Fruit fly (Drosophila melanogaster) whole organism, embryonic: Measurements from ENCODE around the gene PCNA2.

Source experiments
- Atf3 ChIP-seq: fragments of 200-800 bp; sonication (Bioruptor generic); optimal IDR thresholded peaks from 3 replicates; lab custom pipeline; 2016; ENCODE audit warnings: missing biosample characterization, missing genetic modification characterization
- CG11085 ChIP-seq: fragments of 200-800 bp; sonication (Bioruptor generic); IDR thresholded peaks from 2 replicates; pipeline ENCODE4 v1.3.6; 2022; ENCODE audit warnings: missing biosample characterization, missing genetic modification characterization
- CG15073 ChIP-seq: fragments of 200-800 bp; sonication (Bioruptor generic); optimal IDR thresholded peaks from 2 replicates; lab custom pipeline; 2016; ENCODE audit warnings: missing biosample characterization, missing genetic modification characterization
- CG16779 ChIP-seq: fragments of 200-800 bp; sonication (Bioruptor generic); IDR thresholded peaks from 2 replicates; pipeline ENCODE4 v1.3.6; 2022; ENCODE audit warnings: missing biosample characterization, missing genetic modification characterization
- CG1792 ChIP-seq: fragments of 200-800 bp; sonication (Bioruptor generic); optimal IDR thresholded peaks from 2 replicates; lab custom pipeline; 2016; ENCODE audit warnings: missing biosample characterization, missing genetic modification characterization
- CG18011 ChIP-seq: fragments of 200-800 bp; sonication (Bioruptor generic); optimal IDR thresholded peaks from 2 replicates; lab custom pipeline; 2017; ENCODE audit warnings: missing biosample characterization, missing genetic modification characterization, mild to moderate bottlenecking, moderate library complexity, missing genotype
- CG1832 ChIP-seq: fragments of 200-800 bp; sonication (Bioruptor generic); optimal IDR thresholded peaks from 2 replicates; lab custom pipeline; 2017; ENCODE audit warnings: missing biosample characterization, mild to moderate bottlenecking, missing genetic modification characterization, inconsistent platforms
- CG18764 ChIP-seq: fragments of 200-800 bp; sonication (Bioruptor generic); optimal IDR thresholded peaks from 3 replicates; lab custom pipeline; 2016; ENCODE audit warnings: missing biosample characterization, missing genetic modification characterization
- CG2120 ChIP-seq: fragments of 200-800 bp; sonication (Bioruptor generic); optimal IDR thresholded peaks from 3 replicates; lab custom pipeline; 2016; ENCODE audit warnings: missing biosample characterization, missing genetic modification characterization
- CG2678 ChIP-seq: fragments of 200-800 bp; sonication (Bioruptor generic); optimal IDR thresholded peaks from 3 replicates; lab custom pipeline; 2019; ENCODE audit warnings: missing biosample characterization, mild to moderate bottlenecking, missing genetic modification characterization, moderate library complexity
- CG4282 ChIP-seq: fragments of 200-800 bp; sonication (Bioruptor generic); optimal IDR thresholded peaks from 2 replicates; lab custom pipeline; 2016; ENCODE audit warnings: missing biosample characterization, missing genetic modification characterization
- CG43689 ChIP-seq: fragments of 200-800 bp; sonication (Bioruptor generic); IDR thresholded peaks from 2 replicates; pipeline ENCODE4 v1.3.6; 2022; ENCODE audit warnings: missing biosample characterization, missing genetic modification characterization
- CG5180 ChIP-seq: fragments of 200-800 bp; sonication (Bioruptor generic); optimal IDR thresholded peaks from 3 replicates; lab custom pipeline; 2017; ENCODE audit warnings: missing biosample characterization, missing genetic modification characterization, mild to moderate bottlenecking, moderate library complexity, missing genetic modification reagents
- CG7357 ChIP-seq: fragments of 200-800 bp; sonication (Bioruptor generic); IDR thresholded peaks from 3 replicates; pipeline ENCODE4 v1.3.6; 2022; ENCODE audit warnings: missing biosample characterization, missing genetic modification characterization
- CG7839 ChIP-seq: fragments of 200-800 bp; sonication (Bioruptor generic); optimal IDR thresholded peaks from 3 replicates; lab custom pipeline; 2018; ENCODE audit warnings: missing biosample characterization, mild to moderate bottlenecking, missing genetic modification characterization, moderate library complexity
- CG9215 ChIP-seq: fragments of 200-800 bp; sonication (Bioruptor generic); IDR thresholded peaks from 2 replicates; pipeline ENCODE4 v1.3.6; 2022; ENCODE audit warnings: missing biosample characterization, missing genetic modification characterization
- CG9932 ChIP-seq: fragments of 200-800 bp; sonication (Bioruptor generic); IDR thresholded peaks from 2 replicates; pipeline ENCODE4 v1.3.6; 2022; ENCODE audit warnings: missing biosample characterization, missing genetic modification characterization
- Fer2 ChIP-seq: fragments of 200-800 bp; sonication (Bioruptor generic); optimal IDR thresholded peaks from 2 replicates; lab custom pipeline; 2018; ENCODE audit warnings: missing biosample characterization, mild to moderate bottlenecking, missing genetic modification characterization, moderate library complexity
- HLH54F ChIP-seq: fragments of 200-800 bp; sonication (Bioruptor generic); optimal IDR thresholded peaks from 3 replicates; lab custom pipeline; 2016; ENCODE audit warnings: missing biosample characterization, missing genetic modification characterization
- Med ChIP-seq: fragments of 200-800 bp; sonication (Bioruptor generic); peaks from one replicate; lab custom pipeline; 2016; ENCODE audit warnings: missing biosample characterization, missing genetic modification characterization, mild to moderate bottlenecking, inconsistent platforms, moderate library complexity
- Nf-YC ChIP-seq: fragments of 200-800 bp; optimal IDR thresholded peaks from 3 replicates; lab custom pipeline; 2019; ENCODE audit warnings: missing biosample characterization, mild to moderate bottlenecking, missing genetic modification characterization, moderate library complexity
- Poxn ChIP-seq: fragments of 200-800 bp; sonication (Bioruptor generic); IDR thresholded peaks from 2 replicates; pipeline ENCODE4 v1.3.6; 2022; ENCODE audit warnings: missing biosample characterization, missing genetic modification characterization
- Ptx1 ChIP-seq: fragments of 200-800 bp; sonication (Bioruptor generic); IDR thresholded peaks from 2 replicates; pipeline ENCODE4 v1.3.6; 2022; ENCODE audit warnings: missing biosample characterization, missing genetic modification characterization
- Rfx ChIP-seq: fragments of 200-800 bp; sonication (Bioruptor generic); IDR thresholded peaks from 2 replicates; pipeline ENCODE4 v1.3.6; 2022; ENCODE audit warnings: missing biosample characterization, missing genetic modification characterization
- Sry-δ ChIP-seq: fragments of 200-800 bp; sonication (Bioruptor generic); optimal IDR thresholded peaks from 2 replicates; lab custom pipeline; 2016; ENCODE audit warnings: missing biosample characterization, missing genetic modification characterization
- TFAM ChIP-seq: fragments of 200-800 bp; sonication (Bioruptor generic); optimal IDR thresholded peaks from 2 replicates; lab custom pipeline; 2017; ENCODE audit warnings: missing biosample characterization, missing genetic modification characterization, inconsistent platforms
- Xbp1 ChIP-seq: fragments of 200-800 bp; sonication (Bioruptor generic); optimal IDR thresholded peaks from 3 replicates; lab custom pipeline; 2016; ENCODE audit warnings: missing biosample characterization, mild to moderate bottlenecking, missing genetic modification characterization
- cad ChIP-seq: fragments of >200 bp; optimal IDR thresholded peaks from 2 replicates; lab custom pipeline; 2017; ENCODE audit warnings: missing biosample characterization, missing genetic modification characterization
- da ChIP-seq: fragments of 200-800 bp; sonication (Bioruptor generic); optimal IDR thresholded peaks from 2 replicates; lab custom pipeline; 2016; ENCODE audit warnings: missing biosample characterization, missing genetic modification characterization
- dmrt99B ChIP-seq: fragments of 200-800 bp; sonication (Bioruptor generic); optimal IDR thresholded peaks from 2 replicates; lab custom pipeline; 2018; ENCODE audit warnings: missing biosample characterization, mild to moderate bottlenecking, missing genetic modification characterization, moderate library complexity
- fd96Cb ChIP-seq: fragments of 200-800 bp; sonication (Bioruptor generic); optimal IDR thresholded peaks from 2 replicates; lab custom pipeline; 2018; ENCODE audit warnings: missing biosample characterization, mild to moderate bottlenecking, missing genetic modification characterization, moderate library complexity
- gem ChIP-seq: fragments of 200-800 bp; sonication (Bioruptor generic); optimal IDR thresholded peaks from 2 replicates; lab custom pipeline; 2019; ENCODE audit warnings: missing biosample characterization, mild to moderate bottlenecking, missing genetic modification characterization, moderate library complexity
- hth ChIP-seq: fragments of >200 bp; optimal IDR thresholded peaks from 2 replicates; lab custom pipeline; 2017; ENCODE audit warnings: inconsistent platforms
- lab ChIP-seq: fragments of 200-800 bp; sonication (Bioruptor generic); optimal IDR thresholded peaks from 3 replicates; lab custom pipeline; 2017; ENCODE audit warnings: missing biosample characterization, missing genetic modification characterization, mild to moderate bottlenecking, moderate library complexity, missing genetic modification reagents
- lbe ChIP-seq: fragments of 200-800 bp; sonication (Bioruptor generic); optimal IDR thresholded peaks from 2 replicates; lab custom pipeline; 2016; ENCODE audit warnings: missing biosample characterization, mild to moderate bottlenecking, missing genetic modification characterization
- lmd ChIP-seq: fragments of 200-800 bp; sonication (Bioruptor generic); IDR thresholded peaks from 2 replicates; pipeline ENCODE4 v1.3.6; 2022; ENCODE audit warnings: missing biosample characterization, missing genetic modification characterization
- mam ChIP-seq: fragments of 200-800 bp; sonication (Bioruptor generic); optimal IDR thresholded peaks from 3 replicates; lab custom pipeline; 2016; ENCODE audit warnings: missing biosample characterization, missing genetic modification characterization
- nmo ChIP-seq: fragments of 200-800 bp; sonication (Bioruptor generic); optimal IDR thresholded peaks from 2 replicates; lab custom pipeline; 2018; ENCODE audit warnings: missing biosample characterization, mild to moderate bottlenecking, missing genetic modification characterization, moderate library complexity
- odd ChIP-seq: fragments of 200-800 bp; sonication (Bioruptor generic); optimal IDR thresholded peaks from 2 replicates; lab custom pipeline; 2017; ENCODE audit warnings: missing biosample characterization, mild to moderate bottlenecking, missing genetic modification characterization
- onecut ChIP-seq: fragments of 200-800 bp; sonication (Bioruptor generic); IDR thresholded peaks from 2 replicates; pipeline ENCODE4 v1.3.6; 2022; ENCODE audit warnings: missing biosample characterization, missing genetic modification characterization
- pros ChIP-seq: fragments of 200-800 bp; sonication (Bioruptor generic); optimal IDR thresholded peaks from 3 replicates; lab custom pipeline; 2019; ENCODE audit warnings: missing biosample characterization, mild to moderate bottlenecking, missing genetic modification characterization, moderate library complexity
- pum ChIP-seq: fragments of 200-800 bp; sonication (Bioruptor generic); optimal IDR thresholded peaks from 2 replicates; lab custom pipeline; 2016; ENCODE audit warnings: missing biosample characterization, missing genetic modification characterization
- row ChIP-seq: fragments of 200-800 bp; sonication (Bioruptor generic); IDR thresholded peaks from 3 replicates; pipeline ENCODE4 v1.3.6; 2022; ENCODE audit warnings: missing biosample characterization, missing genetic modification characterization
- sd ChIP-seq: fragments of 200-800 bp; sonication (Bioruptor generic); optimal IDR thresholded peaks from 3 replicates; lab custom pipeline; 2018; ENCODE audit warnings: missing biosample characterization, mild to moderate bottlenecking, missing genetic modification characterization, moderate library complexity
- sens ChIP-seq: fragments of 200-800 bp; sonication (Bioruptor generic); peaks from one replicate; lab custom pipeline; 2016; ENCODE audit warnings: missing biosample characterization, missing genetic modification characterization
- sens-2 ChIP-seq: fragments of 200-800 bp; sonication (Bioruptor generic); IDR thresholded peaks from 2 replicates; pipeline ENCODE4 v1.3.6; 2022; ENCODE audit warnings: missing biosample characterization, missing genetic modification characterization
- slbo ChIP-seq: fragments of 200-800 bp; sonication (Bioruptor generic); IDR thresholded peaks from 2 replicates; pipeline ENCODE4 v1.3.6; 2022; ENCODE audit warnings: missing biosample characterization, missing genetic modification characterization
- slp2 ChIP-seq: fragments of 200-800 bp; sonication (Bioruptor generic); optimal IDR thresholded peaks from 2 replicates; lab custom pipeline; 2016; ENCODE audit warnings: missing biosample characterization, missing genetic modification characterization
- sob ChIP-seq: fragments of 200-800 bp; sonication (Bioruptor generic); IDR thresholded peaks from 2 replicates; pipeline ENCODE4 v1.3.6; 2022; ENCODE audit warnings: missing biosample characterization, missing genetic modification characterization
- usp ChIP-seq: fragments of >200 bp; optimal IDR thresholded peaks from 2 replicates; lab custom pipeline; 2017; ENCODE audit warnings: missing biosample characterization, missing genetic modification characterization
- zfh1 ChIP-seq: fragments of 200-800 bp; sonication (Bioruptor generic); IDR thresholded peaks from 3 replicates; pipeline ENCODE4 v1.3.6; 2022; ENCODE audit warnings: missing biosample characterization, missing genetic modification characterization

The PCNA2 gene

DNA sequence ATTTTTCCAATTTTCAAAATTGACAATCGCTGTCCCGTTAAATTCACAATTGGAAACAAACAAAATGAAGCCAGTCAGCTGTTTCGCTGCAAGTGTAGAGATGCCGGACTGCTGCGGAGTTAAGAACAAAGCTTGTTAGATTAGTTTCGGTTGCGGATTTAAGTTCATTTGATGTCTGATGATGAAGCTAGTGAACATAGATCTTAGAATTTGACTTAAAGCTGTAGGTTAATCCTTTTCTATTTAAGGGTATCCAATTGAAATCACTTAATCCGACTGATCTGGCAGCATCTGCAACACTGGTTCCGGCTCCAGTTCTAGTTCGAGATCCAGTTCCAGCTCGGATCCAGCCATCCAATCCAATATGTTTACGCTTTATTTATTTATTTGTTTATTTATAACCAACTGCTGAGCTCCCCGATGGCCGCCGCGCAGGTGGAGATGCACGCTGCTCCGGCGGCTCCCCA lies at the start of gene PCNA2, which contains the start of gene CG10366 (continued):
- TF ChIP-seq Xbp1 (GFP tag; lab: Kevin White, UChicago) (peak; percentile 76), Fer2 (peak; percentile 54), CG9932 (GFP tag; lab: Robert Waterston, UW) (peak; percentile 67), CG4282 (GFP tag; lab: Kevin White, UChicago) (peak; percentile 57), CG18011 (GFP tag; lab: Kevin White, UChicago) (peak; percentile 60), CG1832 (GFP tag; lab: Kevin White, UChicago) (no peak), dmrt99B (tag; lab: Kevin White, UChicago) (peak; percentile 46), Med (peak; percentile 95), usp (GFP tag; lab: Kevin White, UChicago) (no peak), sd (tag; lab: Kevin White, UChicago) (peak; percentile 10), HLH54F (GFP tag; lab: Kevin White, UChicago) (peak; percentile 74), Atf3 (GFP tag; lab: Kevin White, UChicago) (peak; percentile 65), CG7357 (GFP tag; lab: Robert Waterston, UW) (no peak), lbe (no peak), lab (GFP tag; lab: Kevin White, UChicago) (peak; percentile 69), onecut (GFP tag; lab: Robert Waterston, UW) (no peak), CG16779 (GFP tag; lab: Robert Waterston, UW) (no peak), CG1792 (GFP tag; lab: Kevin White, UChicago) (peak; percentile 54), Sry-δ (GFP tag; lab: Kevin White, UChicago) (peak; percentile 55), TFAM (GFP tag; lab: Kevin White, UChicago) (no peak), sens-2 (GFP tag; lab: Robert Waterston, UW) (no peak), slp2 (GFP tag; lab: Kevin White, UChicago) (peak; percentile 64), pros (GFP tag; lab: Kevin White, UChicago) (no peak), da (GFP tag; lab: Kevin White, UChicago) (peak; percentile 34), CG11085 (GFP tag; lab: Robert Waterston, UW) (no peak), odd (GFP tag; lab: Kevin White, UChicago) (no peak), hth (lab: Kevin White, UChicago) (no peak), CG43689 (GFP tag; lab: Robert Waterston, UW) (no peak), CG5180 (GFP tag; lab: Kevin White, UChicago) (no peak), CG18764 (GFP tag; lab: Kevin White, UChicago) (peak; percentile 58)

dm6 chr2L:19628002-19628401 lies 44.2 kb upstream of the PCNA2 start:
- TF ChIP-seq nmo (peak; percentile 9), slbo (GFP tag; lab: Robert Waterston, UW) (peak; percentile 26; the same call in 1 of the 2 replicates), gem (peak; percentile 5), CG2678 (tag; lab: Kevin White, UChicago) (peak; percentile 1), CG15073 (GFP tag; lab: Kevin White, UChicago) (no peak), CG7839 (tag; lab: Kevin White, UChicago) (peak; percentile 30), CG2120 (peak; percentile 8), dmrt99B (tag; lab: Kevin White, UChicago) (peak; percentile 5), row (peak; percentile 35; the same call in 1 of the 3 replicates), sob (GFP tag; lab: Robert Waterston, UW) (peak; percentile 32; the same call in 1 of the 2 replicates), pum (GFP tag; lab: Kevin White, UChicago) (no peak), cad (GFP tag; lab: Kevin White, UChicago) (no peak), CG9215 (no peak), Poxn (no peak), zfh1 (peak; percentile 66; the same call in 1 of the 3 replicates), mam (GFP tag; lab: Kevin White, UChicago) (peak; percentile 3), sens (peak; percentile 79), Ptx1 (GFP tag; lab: Robert Waterston, UW) (0 out of 2 replicates have a peak, but pooled peaks have one; percentile 19), fd96Cb (tag; lab: Kevin White, UChicago) (no peak), lmd (GFP tag; lab: Robert Waterston, UW) (peak; percentile 35), Rfx (0 out of 2 replicates have a peak, but pooled peaks have one; percentile 28), Nf-YC (tag; lab: Kevin White, UChicago) (no peak)
